Worm (Caenorhabditis elegans) whole organism, mixed stage, embryonic: ENCODE results near the gene srsx-25.

Experiments
- M03D4.4 ChIP-seq: sonication (generic microtip); optimal IDR thresholded peaks from 2 replicates; lab custom pipeline; 2017; ENCODE audit warnings: mild to moderate bottlenecking, missing genetic modification characterization, missing compliant biosample characterization
- bed-3 ChIP-seq: fragments of 200-800 bp; sonication (Bioruptor generic); optimal IDR thresholded peaks from 3 replicates; lab custom pipeline; 2018; ENCODE audit warnings: mild to moderate bottlenecking, missing genetic modification characterization, moderate library complexity, missing compliant biosample characterization
- ceh-43 ChIP-seq: fragments of 200-800 bp; sonication (Bioruptor generic); optimal IDR thresholded peaks from 2 replicates; lab custom pipeline; 2018; ENCODE audit warnings: mild to moderate bottlenecking, missing genetic modification characterization, moderate library complexity, missing compliant biosample characterization
- ceh-83 ChIP-seq: fragments of 200-800 bp; sonication (Bioruptor generic); optimal IDR thresholded peaks from 2 replicates; lab custom pipeline; 2018; ENCODE audit warnings: mild to moderate bottlenecking, missing genetic modification characterization, missing compliant biosample characterization
- ces-1 ChIP-seq: fragments of 150-350 bp; optimal IDR thresholded peaks from 2 replicates; lab custom pipeline; 2014; ENCODE audit warnings: missing biosample characterization, missing genetic modification reagents, missing genetic modification characterization
- cnd-1 ChIP-seq: fragments of 200-800 bp; sonication (Bioruptor generic); optimal IDR thresholded peaks from 2 replicates; lab custom pipeline; 2018; ENCODE audit warnings: mild to moderate bottlenecking, missing genetic modification characterization, missing compliant biosample characterization
- drap-1 ChIP-seq: fragments of 200-800 bp; sonication (Bioruptor generic); optimal IDR thresholded peaks from 3 replicates; lab custom pipeline; 2018; ENCODE audit warnings: mild to moderate bottlenecking, missing genetic modification characterization, missing compliant biosample characterization
- elt-1 ChIP-seq: sonication (generic microtip); optimal IDR thresholded peaks from 2 replicates; lab custom pipeline; 2017; ENCODE audit warnings: missing genetic modification characterization, mild to moderate bottlenecking, missing compliant biosample characterization, antibody characterized with exemption, moderate library complexity, borderline replicate concordance; ENCODE audit not compliant: insufficient read depth
- elt-3 ChIP-seq: fragments of 150-350 bp; optimal IDR thresholded peaks from 2 replicates; lab custom pipeline; 2014; ENCODE audit warnings: missing biosample characterization, missing genetic modification characterization
- flh-1 ChIP-seq: fragments of 200-800 bp; sonication (Bioruptor generic); optimal IDR thresholded peaks from 2 replicates; lab custom pipeline; 2018; ENCODE audit warnings: mild to moderate bottlenecking, missing genetic modification characterization, moderate library complexity, missing compliant biosample characterization
- ham-2 ChIP-seq: fragments of 200-800 bp; sonication (Bioruptor generic); optimal IDR thresholded peaks from 2 replicates; lab custom pipeline; 2018; ENCODE audit warnings: mild to moderate bottlenecking, missing genetic modification characterization, missing compliant biosample characterization
- hlh-1 ChIP-seq: fragments of 150-350 bp; optimal IDR thresholded peaks from 2 replicates; lab custom pipeline; 2014; ENCODE audit warnings: missing biosample characterization, missing genetic modification reagents, missing genetic modification characterization
- lin-13 ChIP-seq: fragments of 150-350 bp; optimal IDR thresholded peaks from 2 replicates; lab custom pipeline; 2014; ENCODE audit warnings: missing biosample characterization, missing genetic modification characterization
- lin-32 ChIP-seq: fragments of 200-800 bp; sonication (Bioruptor generic); optimal IDR thresholded peaks from 2 replicates; lab custom pipeline; 2018; ENCODE audit warnings: mild to moderate bottlenecking, missing genetic modification characterization, missing compliant biosample characterization
- lsy-2 ChIP-seq: fragments of 150-350 bp; optimal IDR thresholded peaks from 2 replicates; lab custom pipeline; 2014; ENCODE audit warnings: missing biosample characterization, missing genetic modification characterization
- mab-5 ChIP-seq: fragments of 150-350 bp; optimal IDR thresholded peaks from 2 replicates; lab custom pipeline; 2014; ENCODE audit warnings: missing biosample characterization, missing genetic modification characterization
- mep-1 ChIP-seq: fragments of 150-350 bp; optimal IDR thresholded peaks from 2 replicates; lab custom pipeline; 2017; ENCODE audit warnings: missing biosample characterization, missing genetic modification reagents, missing genetic modification characterization, inconsistent platforms
- mls-2 ChIP-seq: sonication (generic microtip); optimal IDR thresholded peaks from 2 replicates; lab custom pipeline; 2016; ENCODE audit warnings: mild to moderate bottlenecking, missing genetic modification characterization, moderate library complexity, missing compliant biosample characterization
- nhr-12 ChIP-seq: fragments of 150-350 bp; optimal IDR thresholded peaks from 2 replicates; lab custom pipeline; 2014; ENCODE audit warnings: missing biosample characterization, missing genetic modification characterization
- nhr-2 ChIP-seq: fragments of 150-350 bp; optimal IDR thresholded peaks from 2 replicates; lab custom pipeline; 2014; ENCODE audit warnings: missing biosample characterization, missing genetic modification characterization
- nhr-237 ChIP-seq: fragments of 150-350 bp; optimal IDR thresholded peaks from 2 replicates; lab custom pipeline; 2014; ENCODE audit warnings: missing biosample characterization, missing genetic modification characterization
- nhr-76 ChIP-seq: sonication (generic microtip); optimal IDR thresholded peaks from 2 replicates; lab custom pipeline; 2017; ENCODE audit warnings: missing biosample characterization, missing genetic modification characterization
- sem-2 ChIP-seq: fragments of 200-800 bp; sonication (Bioruptor generic); optimal IDR thresholded peaks from 2 replicates; lab custom pipeline; 2018; ENCODE audit warnings: mild to moderate bottlenecking, missing genetic modification characterization, missing compliant biosample characterization
- snpc-4 ChIP-seq: fragments of 150-350 bp; optimal IDR thresholded peaks from 2 replicates; lab custom pipeline; 2014; ENCODE audit warnings: missing biosample characterization, missing genetic modification characterization
- sptf-1 ChIP-seq: sonication (generic microtip); optimal IDR thresholded peaks from 2 replicates; lab custom pipeline; 2017; ENCODE audit warnings: mild to moderate bottlenecking, missing genetic modification characterization, moderate library complexity, missing compliant biosample characterization
- unc-120 ChIP-seq: sonication (generic microtip); optimal IDR thresholded peaks from 2 replicates; lab custom pipeline; 2017; ENCODE audit warnings: missing genetic modification characterization, missing compliant biosample characterization; ENCODE audit not compliant: poor library complexity, severe bottlenecking
- unc-62 ChIP-seq: fragments of 150-350 bp; optimal IDR thresholded peaks from 2 replicates; lab custom pipeline; 2014; ENCODE audit warnings: missing biosample characterization, missing genetic modification reagents, missing genetic modification characterization
- zip-8 ChIP-seq: fragments of 150-350 bp; optimal IDR thresholded peaks from 2 replicates; lab custom pipeline; 2014; ENCODE audit warnings: missing biosample characterization, missing genetic modification characterization
- ztf-11 ChIP-seq: fragments of 150-350 bp; optimal IDR thresholded peaks from 2 replicates; lab custom pipeline; 2014; ENCODE audit warnings: missing biosample characterization, missing genetic modification characterization

The srsx-25 gene

DNA sequence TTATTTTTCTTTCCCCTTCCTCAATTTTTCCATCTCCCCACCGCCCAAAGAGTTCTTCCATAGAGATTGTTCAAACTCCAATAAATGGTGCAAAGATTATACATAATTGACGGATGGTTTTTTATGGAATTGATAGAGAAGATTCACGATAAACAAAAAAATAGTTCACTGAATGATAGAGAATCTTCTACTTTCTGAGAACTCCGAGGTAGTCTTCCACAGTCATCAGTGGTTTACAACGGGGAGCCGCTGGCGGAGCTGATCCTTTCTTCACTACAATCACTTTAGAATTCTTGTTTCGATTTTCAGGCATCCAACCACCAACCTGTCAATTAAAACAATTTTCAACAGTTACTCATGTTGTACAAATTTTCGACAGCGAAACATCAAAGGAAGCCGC is 9.0 kb upstream of the srsx-25 start:
- TF ChIP-seq ceh-43 (GFP tag; lab: Kevin White, UChicago) (no peak), flh-1 (GFP tag; lab: Kevin White, UChicago) (no peak), elt-3 (tag; lab: Kevin White, UChicago) (no peak), hlh-1 (tag; lab: Kevin White, UChicago) (no peak), ces-1 (GFP tag; lab: Kevin White, UChicago) (no peak), lin-13 (tag; lab: Kevin White, UChicago) (no peak), nhr-76 (tag; lab: Kevin White, UChicago) (no peak), nhr-12 (tag; lab: Kevin White, UChicago) (no peak), bed-3 (GFP tag; lab: Kevin White, UChicago) (no peak)
- TF ChIP-seq, all 35 proteins: peak for 0

DNA sequence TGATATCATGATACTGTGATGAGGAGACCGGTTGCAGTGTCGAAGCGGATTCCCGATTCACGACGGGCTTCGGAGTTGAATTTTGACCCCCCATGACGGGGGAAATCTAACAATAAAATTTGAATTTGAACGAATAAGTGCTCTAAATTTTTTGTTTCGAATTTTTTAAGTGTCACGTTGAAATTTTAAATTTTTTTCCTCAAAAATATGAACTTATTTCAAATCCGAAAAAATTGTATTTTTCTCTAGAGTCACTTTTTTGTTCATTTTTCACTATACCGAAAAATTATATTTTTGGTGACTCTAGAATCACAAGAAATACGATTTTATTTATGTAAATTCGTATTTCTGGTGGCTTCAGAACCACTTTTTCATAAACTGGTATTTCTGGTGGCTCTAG is 6.5 kb upstream of the srsx-25 start, which contains the start of gene W02A2.8:
Gene W02A2.8 (minus strand): TSS at position 101 of the 400 bp plus-strand sequence.
- TF ChIP-seq mep-1 (tag; lab: Kevin White, UChicago) (no peak), sptf-1 (tag; lab: Kevin White, UChicago) (no peak), elt-3 (tag; lab: Kevin White, UChicago) (no peak), ceh-83 (GFP tag; lab: Kevin White, UChicago) (no peak), elt-1 (tag; lab: Kevin White, UChicago) (no peak), drap-1 (GFP tag; lab: Kevin White, UChicago) (no peak), nhr-237 (tag; lab: Kevin White, UChicago) (no peak), nhr-12 (tag; lab: Kevin White, UChicago) (no peak)

DNA sequence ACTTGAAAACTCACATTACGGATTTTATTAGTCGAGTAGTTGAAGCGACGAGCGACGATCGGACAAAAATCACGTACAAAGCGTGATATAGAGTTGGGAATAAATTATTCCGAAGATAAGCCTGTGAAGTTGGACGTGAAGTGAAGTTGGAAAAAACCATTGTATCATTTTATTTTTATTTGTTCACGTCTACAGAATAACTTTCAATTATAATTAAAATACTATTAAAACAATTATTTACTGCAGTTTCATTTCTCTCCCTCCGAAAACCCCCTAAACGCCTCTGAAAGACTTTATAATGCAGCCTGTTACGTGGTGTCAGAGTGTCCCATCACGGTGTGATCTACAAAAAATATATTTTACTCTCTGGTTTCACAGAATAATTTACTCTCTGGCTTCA is 4.8 kb upstream of the srsx-25 start, which contains the start of gene Y62E10A.3:
Gene Y62E10A.3 (minus strand): TSS at position 101 of the 400 bp plus-strand sequence.
- TF ChIP-seq cnd-1 (no peak), unc-120 (tag; lab: Kevin White, UChicago) (no peak)
- TF ChIP-seq, all 35 proteins: peak for 0

DNA sequence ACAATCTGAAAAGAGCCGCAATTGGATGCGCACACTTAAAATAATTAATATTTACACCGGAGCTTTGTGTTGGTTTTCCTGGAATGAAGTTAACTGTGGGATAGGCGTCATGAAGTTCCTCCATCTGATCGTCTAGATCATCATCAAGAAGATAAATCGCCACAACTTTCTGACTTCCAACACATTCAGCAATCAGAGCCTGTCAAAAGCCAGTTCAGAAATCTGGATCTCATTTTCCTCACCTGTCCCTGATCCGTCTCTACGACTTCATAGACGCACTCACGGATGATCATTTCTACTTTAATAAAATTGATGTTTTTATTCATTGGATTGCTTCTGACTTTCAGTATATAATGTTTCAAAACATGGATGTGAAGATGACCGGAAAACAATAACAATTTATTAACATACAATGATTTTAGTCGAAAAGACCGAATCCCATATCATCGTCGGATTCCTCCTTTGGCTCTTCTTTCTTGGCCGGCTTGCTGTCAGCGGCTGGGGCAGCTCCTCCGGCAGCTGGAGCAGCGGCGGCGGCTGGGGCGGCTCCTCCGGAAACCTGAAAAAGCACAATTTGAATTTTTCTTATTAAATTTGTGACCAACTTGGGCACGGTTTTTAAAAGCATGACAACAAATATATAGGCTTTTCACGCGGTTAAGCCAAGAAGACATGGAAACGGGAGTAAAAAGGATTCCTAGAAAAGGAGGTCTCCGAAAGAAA is 4.3 kb downstream of the srsx-25 start, which contains the start of gene agt-1:
Gene agt-1 (minus strand): TSS at position 293 of the 723 bp plus-strand sequence.
- TF ChIP-seq lsy-2: no peak
- TF ChIP-seq drap-1 (GFP tag; lab: Kevin White, UChicago): no peak
- no peak for TF ChIP-seq unc-62 (GFP tag; lab: Kevin White, UChicago)
- no peak for TF ChIP-seq nhr-76 (tag; lab: Kevin White, UChicago)
- TF ChIP-seq ztf-11 (tag; lab: Kevin White, UChicago): no peak
- TF ChIP-seq ceh-43 (GFP tag; lab: Kevin White, UChicago): no peak
- TF ChIP-seq lin-13 (tag; lab: Kevin White, UChicago): no peak
- TF ChIP-seq hlh-1 (tag; lab: Kevin White, UChicago): no peak
- TF ChIP-seq nhr-237 (tag; lab: Kevin White, UChicago): no peak
- no peak for TF ChIP-seq nhr-12 (tag; lab: Kevin White, UChicago)
- no peak for TF ChIP-seq snpc-4
- TF ChIP-seq lin-32 (GFP tag; lab: Kevin White, UChicago): no peak
- TF ChIP-seq mab-5: no peak
- TF ChIP-seq zip-8: no peak
- no peak for TF ChIP-seq unc-120 (tag; lab: Kevin White, UChicago)
- TF ChIP-seq mls-2 (tag; lab: Kevin White, UChicago): no peak
- no peak for TF ChIP-seq nhr-2 (tag; lab: Kevin White, UChicago)

DNA sequence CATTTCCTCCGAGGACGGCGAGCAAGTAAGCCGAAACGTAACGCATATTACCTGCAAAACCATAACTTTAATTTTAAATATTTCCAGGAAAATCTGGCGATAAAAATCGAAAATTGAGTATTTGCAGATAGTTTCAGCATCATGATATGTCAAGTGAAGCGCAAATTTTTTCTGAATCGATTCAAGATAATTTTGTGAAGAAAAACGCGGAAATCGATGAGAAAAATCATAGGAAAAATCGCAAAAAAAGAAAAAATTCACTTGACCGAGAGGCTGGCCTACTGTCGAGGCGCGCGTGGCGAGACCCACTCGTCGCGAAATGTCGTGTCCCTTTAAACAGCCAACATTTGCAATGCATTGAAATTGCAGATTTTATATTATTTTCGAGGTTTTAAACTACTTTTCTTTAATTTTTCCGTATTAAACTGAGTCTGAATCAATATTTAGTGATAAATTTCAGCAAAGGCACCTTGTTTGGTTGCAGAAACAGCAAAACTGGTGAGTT is 5.3 kb downstream of the srsx-25 start, which contains the start of the genes rla-2, popl-7 and Y62E10A.24:
Gene rla-2 (minus strand): TSS at position 51 of the 505 bp plus-strand sequence.
Gene popl-7 (plus strand): TSS at position 455 of the 505 bp plus-strand sequence.
Gene Y62E10A.24 (plus strand): TSS at position 476 of the 505 bp plus-strand sequence.
- TF ChIP-seq nhr-2 (tag; lab: Kevin White, UChicago) (no peak), lsy-2 (peak; percentile 87), nhr-76 (tag; lab: Kevin White, UChicago) (no peak)

DNA sequence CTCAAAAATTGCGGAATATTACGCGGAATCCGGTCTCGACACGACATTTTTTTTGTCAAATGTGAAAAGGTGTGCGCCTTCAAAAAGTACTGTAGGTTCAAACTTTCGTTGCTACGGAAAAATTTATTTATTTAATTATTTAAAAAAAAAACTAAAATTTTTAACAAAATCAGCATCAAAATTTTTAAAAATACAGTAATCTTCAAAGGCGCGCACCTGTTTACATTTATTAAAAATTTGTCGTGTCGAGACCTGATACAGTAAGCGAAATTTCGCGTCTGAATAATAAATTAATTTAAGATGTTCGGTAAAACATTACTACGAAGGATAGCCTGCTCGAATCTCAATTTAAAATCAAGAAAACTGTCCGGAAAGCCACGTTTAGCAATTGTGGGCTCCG is 6.7 kb downstream of the srsx-25 start, which contains the start of gene Y62E10A.6:
Gene Y62E10A.6 (plus strand): TSS at position 301 of the 400 bp plus-strand sequence.
- no peak for TF ChIP-seq sem-2 (GFP tag; lab: Kevin White, UChicago)
- TF ChIP-seq zip-8: no peak
- TF ChIP-seq mls-2 (tag; lab: Kevin White, UChicago): no peak
- TF ChIP-seq nhr-76 (tag; lab: Kevin White, UChicago): no peak
- no peak for TF ChIP-seq ham-2 (GFP tag; lab: Kevin White, UChicago)
- no peak for TF ChIP-seq drap-1 (GFP tag; lab: Kevin White, UChicago)
- no peak for TF ChIP-seq flh-1 (GFP tag; lab: Kevin White, UChicago)
- TF ChIP-seq unc-62 (GFP tag; lab: Kevin White, UChicago): no peak
- no peak for TF ChIP-seq M03D4.4 (tag; lab: Kevin White, UChicago)
- no peak for TF ChIP-seq ztf-11 (tag; lab: Kevin White, UChicago)
- no peak for TF ChIP-seq nhr-2 (tag; lab: Kevin White, UChicago)
- no peak for TF ChIP-seq lin-32 (GFP tag; lab: Kevin White, UChicago)
- no peak for TF ChIP-seq ces-1 (GFP tag; lab: Kevin White, UChicago)
